Worm (Caenorhabditis elegans) whole organism, midembryonic: Measurements from ENCODE around the gene srbc-54.

Experiments
- cog-1 ChIP-seq: sonication (generic microtip); optimal IDR thresholded peaks from 2 replicates; lab custom pipeline; 2016; ENCODE audit warnings: missing genetic modification characterization, missing compliant biosample characterization
- klf-2 ChIP-seq: fragments of 200-800 bp; sonication (Bioruptor generic); conservative IDR thresholded peaks from 2 replicates; pipeline ENCODE4 v1.3.6; 2022; ENCODE audit warnings: missing genetic modification reagents, missing genetic modification characterization, missing compliant biosample characterization
- med-1 ChIP-seq: sonication (generic microtip); optimal IDR thresholded peaks from 2 replicates; lab custom pipeline; 2017; ENCODE audit warnings: missing genetic modification characterization, mild to moderate bottlenecking, missing compliant biosample characterization, antibody characterized with exemption, missing genetic modification reagents; ENCODE audit not compliant: insufficient read depth
- tab-1 ChIP-seq: fragments of 200-800 bp; sonication (Bioruptor generic); IDR thresholded peaks from 2 replicates; pipeline ENCODE4 v1.3.6; 2022; ENCODE audit warnings: missing genetic modification characterization, missing compliant biosample characterization
- ztf-29 ChIP-seq: fragments of 200-800 bp; sonication (Bioruptor generic); IDR thresholded peaks from 2 replicates; pipeline ENCODE4 v1.3.6; 2022; ENCODE audit warnings: missing genetic modification reagents, missing genetic modification characterization, missing compliant biosample characterization

DNA sequence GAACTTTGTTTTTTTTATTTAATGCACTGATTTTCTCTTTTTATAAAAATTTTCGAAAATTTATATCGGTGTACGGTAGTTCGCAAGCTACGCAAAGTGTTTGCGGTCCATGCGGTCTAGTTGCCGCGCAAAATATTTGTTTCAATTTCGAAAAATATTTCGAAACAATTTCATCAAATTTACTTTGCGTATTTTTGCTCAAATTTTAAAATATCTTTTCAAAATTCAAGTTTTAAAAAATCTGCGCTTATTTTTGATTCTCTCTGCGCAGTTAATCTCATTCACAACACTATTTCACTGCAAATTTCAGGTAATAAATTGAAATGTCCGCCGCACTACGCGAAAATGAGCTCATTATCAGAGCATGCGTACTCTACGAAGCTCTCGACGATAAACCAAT, 33.9 kb upstream of the srbc-54 start, which contains the start of gene fbxa-197:
- no peak for TF ChIP-seq med-1 (GFP tag; lab: Kevin White, UChicago)
- TF ChIP-seq tab-1, result no peak
- no peak for TF ChIP-seq cog-1 (tag; lab: Kevin White, UChicago)
- TF ChIP-seq ztf-29, result no peak
- TF ChIP-seq klf-2 (GFP tag; lab: Robert Waterston, UW), result no peak
